Worm (Caenorhabditis elegans) whole organism, L3 larva: ENCODE measurements around the gene B0507.7.

Experiments
- ZK546.5 ChIP-seq: sonication (generic microtip); optimal IDR thresholded peaks from 2 replicates; lab custom pipeline; 2017; ENCODE audit warnings: missing biosample characterization, missing genetic modification characterization
- aly-2 ChIP-seq: fragments of 150-350 bp; optimal IDR thresholded peaks from 2 replicates; lab custom pipeline; 2014; ENCODE audit warnings: missing biosample characterization, missing genetic modification characterization
- ama-1 ChIP-seq: fragments of 150-350 bp; optimal IDR thresholded peaks from 2 replicates; lab custom pipeline; 2018
- ceh-16 ChIP-seq: sonication (generic microtip); optimal IDR thresholded peaks from 2 replicates; lab custom pipeline; 2017; ENCODE audit warnings: missing biosample characterization, missing genetic modification characterization
- ceh-28 ChIP-seq: fragments of 150-350 bp; optimal IDR thresholded peaks from 2 replicates; lab custom pipeline; 2014; ENCODE audit warnings: missing biosample characterization, missing genetic modification reagents, missing genetic modification characterization
- ceh-82 ChIP-seq: fragments of 150-350 bp; optimal IDR thresholded peaks from 2 replicates; lab custom pipeline; 2014; ENCODE audit warnings: missing biosample characterization, missing genetic modification characterization
- daf-12 ChIP-seq: fragments of 150-350 bp; optimal IDR thresholded peaks from 2 replicates; lab custom pipeline; 2014; ENCODE audit warnings: missing biosample characterization, missing genetic modification reagents, missing genetic modification characterization
- egl-27 ChIP-seq: sonication (generic microtip); optimal IDR thresholded peaks from 4 replicates; lab custom pipeline; 2017; ENCODE audit warnings: missing biosample characterization, missing genetic modification reagents, missing genetic modification characterization
- egl-5 ChIP-seq: fragments of 150-350 bp; optimal IDR thresholded peaks from 2 replicates; lab custom pipeline; 2017; ENCODE audit warnings: missing biosample characterization, missing genetic modification reagents, missing genetic modification characterization, inconsistent platforms
- elt-1 ChIP-seq: fragments of 150-350 bp; optimal IDR thresholded peaks from 2 replicates; lab custom pipeline; 2014; ENCODE audit warnings: missing biosample characterization, missing genetic modification characterization
- elt-2 ChIP-seq: sonication (generic microtip); optimal IDR thresholded peaks from 2 replicates; lab custom pipeline; 2016; ENCODE audit warnings: missing genetic modification reagents, mild to moderate bottlenecking, missing genetic modification characterization, missing compliant biosample characterization
- eor-1 ChIP-seq, 2 experiments: fragments of 150-350 bp; optimal IDR thresholded peaks; 2 replicates each; lab custom pipeline; 2014 to 2018; ENCODE audit warnings: missing biosample characterization in 2 of 2, missing genetic modification characterization in 2 of 2
- fkh-10 ChIP-seq: sonication (generic microtip); optimal IDR thresholded peaks from 2 replicates; lab custom pipeline; 2017; ENCODE audit warnings: missing biosample characterization, missing genetic modification reagents, missing genetic modification characterization
- fkh-2 ChIP-seq: fragments of 150-350 bp; optimal IDR thresholded peaks from 2 replicates; lab custom pipeline; 2014; ENCODE audit warnings: missing biosample characterization, missing genetic modification reagents, missing genetic modification characterization
- fos-1 ChIP-seq: fragments of 150-350 bp; optimal IDR thresholded peaks from 2 replicates; lab custom pipeline; 2014; ENCODE audit warnings: missing biosample characterization, missing genetic modification characterization
- hmg-11 ChIP-seq: sonication (generic microtip); optimal IDR thresholded peaks from 2 replicates; lab custom pipeline; 2016; ENCODE audit warnings: missing genetic modification characterization, missing compliant biosample characterization
- lin-15B ChIP-seq: fragments of 150-350 bp; optimal IDR thresholded peaks from 2 replicates; lab custom pipeline; 2014; ENCODE audit warnings: missing biosample characterization, missing genetic modification characterization
- lin-39 ChIP-seq: fragments of 150-350 bp; optimal IDR thresholded peaks from 2 replicates; lab custom pipeline; 2018; ENCODE audit warnings: missing biosample characterization, missing genetic modification reagents, missing genetic modification characterization
- lsy-12 ChIP-seq: sonication (generic microtip); optimal IDR thresholded peaks from 2 replicates; lab custom pipeline; 2016; ENCODE audit warnings: mild to moderate bottlenecking, missing genetic modification characterization, missing compliant biosample characterization
- mdl-1 ChIP-seq: fragments of 150-350 bp; optimal IDR thresholded peaks from 2 replicates; lab custom pipeline; 2014; ENCODE audit warnings: missing biosample characterization, missing genetic modification characterization
- mml-1 ChIP-seq: fragments of 150-350 bp; sonication (generic microtip); optimal IDR thresholded peaks from 3 replicates; lab custom pipeline; 2014; ENCODE audit warnings: missing biosample characterization, missing genetic modification characterization
- nfya-1 ChIP-seq: sonication (generic microtip); optimal IDR thresholded peaks from 2 replicates; lab custom pipeline; 2017; ENCODE audit warnings: missing genetic modification characterization, mild to moderate bottlenecking, missing compliant biosample characterization, antibody characterized with exemption, moderate library complexity; ENCODE audit not compliant: insufficient read depth
- nhr-11 ChIP-seq: fragments of 150-350 bp; optimal IDR thresholded peaks from 2 replicates; lab custom pipeline; 2014; ENCODE audit warnings: missing biosample characterization, missing genetic modification characterization
- nhr-23 ChIP-seq: fragments of 150-350 bp; optimal IDR thresholded peaks from 2 replicates; lab custom pipeline; 2014; ENCODE audit warnings: missing biosample characterization, missing genetic modification reagents, missing genetic modification characterization
- nhr-237 ChIP-seq: fragments of 150-350 bp; optimal IDR thresholded peaks from 2 replicates; lab custom pipeline; 2014; ENCODE audit warnings: missing biosample characterization, missing genetic modification characterization
- nhr-25 ChIP-seq: sonication (generic microtip); optimal IDR thresholded peaks from 2 replicates; lab custom pipeline; 2017; ENCODE audit warnings: missing biosample characterization, missing genetic modification characterization
- nhr-28 ChIP-seq: fragments of 150-350 bp; optimal IDR thresholded peaks from 2 replicates; lab custom pipeline; 2014; ENCODE audit warnings: missing biosample characterization, missing genetic modification characterization
- nhr-67 ChIP-seq: fragments of 150-350 bp; optimal IDR thresholded peaks from 2 replicates; lab custom pipeline; 2014; ENCODE audit warnings: missing biosample characterization, missing genetic modification characterization
- nhr-76 ChIP-seq: fragments of 150-350 bp; sonication (generic microtip); optimal IDR thresholded peaks from 5 replicates; lab custom pipeline; 2014; ENCODE audit warnings: missing biosample characterization, missing genetic modification characterization
- pha-4 ChIP-seq: fragments of 150-350 bp; optimal IDR thresholded peaks from 2 replicates; lab custom pipeline; 2014; ENCODE audit warnings: missing biosample characterization, missing genetic modification reagents, missing genetic modification characterization
- pqm-1 ChIP-seq: fragments of 150-350 bp; optimal IDR thresholded peaks from 2 replicates; lab custom pipeline; 2017; ENCODE audit warnings: missing biosample characterization, missing genetic modification characterization, inconsistent platforms
- sea-2 ChIP-seq: fragments of 150-350 bp; sonication (generic microtip); optimal IDR thresholded peaks from 4 replicates; lab custom pipeline; 2014; ENCODE audit warnings: missing biosample characterization, missing genetic modification reagents, missing genetic modification characterization
- tbx-2 ChIP-seq: sonication (generic microtip); optimal IDR thresholded peaks from 2 replicates; lab custom pipeline; 2016; ENCODE audit warnings: mild to moderate bottlenecking, missing genetic modification characterization, missing compliant biosample characterization
- ztf-4 ChIP-seq: fragments of 150-350 bp; optimal IDR thresholded peaks from 2 replicates; lab custom pipeline; 2014; ENCODE audit warnings: missing biosample characterization, missing genetic modification characterization

The B0507.7 gene

DNA sequence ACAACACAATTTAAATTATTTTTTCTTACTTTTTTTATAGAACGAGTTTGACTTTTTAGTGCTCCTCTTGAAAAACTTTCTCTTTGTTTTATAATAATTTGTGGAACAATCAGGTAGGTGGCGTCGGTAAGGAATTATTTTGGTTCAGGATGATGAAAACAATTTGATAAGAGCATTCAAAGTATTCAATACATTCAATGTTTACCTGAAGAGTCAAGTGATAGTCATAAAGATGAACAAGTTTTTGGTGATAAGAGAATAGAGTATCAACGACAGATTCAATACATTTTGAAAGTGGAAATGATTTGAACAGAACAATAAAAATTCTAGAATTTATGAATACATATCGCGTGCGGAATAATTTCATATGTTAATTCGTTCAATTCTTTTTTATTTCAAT, 9.0 kb upstream of the B0507.7 start:
- TF ChIP-seq pha-4 (tag; lab: Kevin White, UChicago) (peak; percentile 76), egl-27 (tag; lab: Kevin White, UChicago) (no peak), pqm-1 (tag; lab: Kevin White, UChicago) (peak; percentile 89), elt-2 (peak; percentile 87)

DNA sequence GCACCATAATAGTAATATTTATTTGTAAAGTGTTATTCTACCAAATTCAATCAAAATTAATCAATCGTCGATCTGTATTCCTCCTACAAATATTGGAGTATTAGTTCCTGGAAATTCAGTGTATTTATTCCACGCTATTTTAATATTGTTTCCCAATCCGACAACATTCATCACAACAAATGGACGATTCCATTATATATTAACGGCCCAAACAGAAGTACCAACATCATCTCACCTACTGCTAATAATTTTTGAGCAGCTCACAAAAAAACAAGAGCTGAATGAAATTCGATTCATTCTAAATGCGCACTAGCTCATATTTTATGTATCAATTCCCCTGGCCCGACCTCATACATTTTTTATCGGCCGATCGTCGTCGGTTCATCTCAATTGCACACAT, 8.5 kb upstream of the B0507.7 start:
- TF ChIP-seq nhr-76 (tag; lab: Kevin White, UChicago) (no peak), tbx-2 (no peak), daf-12 (no peak), nhr-67 (tag; lab: Kevin White, UChicago) (no peak), nhr-25 (no peak), fkh-2 (tag; lab: Kevin White, UChicago) (no peak)

DNA sequence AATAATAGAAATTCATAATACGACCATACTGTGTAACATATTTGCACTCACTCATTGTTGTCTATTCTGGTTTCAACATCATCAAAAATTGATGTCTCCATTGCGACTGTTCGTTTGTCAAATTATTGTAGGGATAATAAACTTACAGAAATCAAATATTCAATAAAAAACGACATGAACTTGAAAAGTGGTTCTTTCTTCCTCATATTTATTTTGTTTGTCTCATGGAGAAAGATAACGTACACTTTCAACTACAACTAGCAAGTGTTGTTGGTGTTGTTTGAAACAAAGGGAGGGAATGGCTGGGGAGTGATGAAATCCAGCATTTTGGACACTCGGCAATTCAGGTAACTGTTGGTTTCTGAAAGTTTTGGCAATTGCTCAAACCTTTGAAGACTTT, 7.4 kb upstream of the B0507.7 start, which contains the start of gene B0507.9:
TSS of gene B0507.9 (minus strand) at position 101 of the 400 bp plus-strand sequence.
- no peak for TF ChIP-seq fkh-2 (tag; lab: Kevin White, UChicago)
- no peak for TF ChIP-seq nhr-28 (tag; lab: Kevin White, UChicago)
- no peak for TF ChIP-seq mml-1 (tag; lab: Kevin White, UChicago)
- no peak for TF ChIP-seq lin-15B (tag; lab: Kevin White, UChicago)
- TF ChIP-seq ceh-82 (tag; lab: Kevin White, UChicago) = no peak
- TF ChIP-seq egl-27 (tag; lab: Kevin White, UChicago) = no peak
- TF ChIP-seq aly-2 (tag; lab: Kevin White, UChicago) = no peak
- TF ChIP-seq lin-39 (tag; lab: Kevin White, UChicago) = no peak
- no peak for TF ChIP-seq elt-2
- TF ChIP-seq ZK546.5 (tag; lab: Kevin White, UChicago) = no peak
- TF ChIP-seq nhr-67 (tag; lab: Kevin White, UChicago) = no peak

DNA sequence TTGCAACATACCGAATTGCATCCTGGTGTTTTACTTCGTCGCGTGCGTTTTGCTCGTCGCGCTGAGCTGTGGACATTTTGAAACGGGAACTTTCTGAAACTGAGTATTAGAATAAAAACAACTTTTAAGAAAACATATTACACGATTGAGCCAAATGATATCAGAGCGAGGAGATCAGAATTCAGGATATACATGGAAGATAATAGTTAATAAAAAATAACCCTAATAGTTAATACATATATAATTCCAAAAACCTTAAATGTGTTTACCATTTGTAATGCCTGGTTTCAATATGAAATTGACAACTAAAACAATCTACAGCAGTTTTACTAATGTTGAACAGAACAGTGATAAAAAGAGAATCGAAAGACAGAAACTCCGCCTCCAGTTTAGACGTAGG, 4.3 kb upstream of the B0507.7 start, which contains the start of gene B0507.8:
TSS of gene B0507.8 (minus strand) at position 101 of the 400 bp plus-strand sequence.
- TF ChIP-seq nhr-23 (tag; lab: Kevin White, UChicago) (no peak), eor-1 (tag; optimal IDR thresholded peaks at IDR 0.05; lab: Kevin White, UChicago) (no peak), egl-5 (tag; lab: Kevin White, UChicago) (no peak), ama-1 (no peak), daf-12 (no peak), ztf-4 (tag; lab: Kevin White, UChicago) (no peak), elt-1 (tag; lab: Kevin White, UChicago) (no peak), lin-15B (tag; lab: Kevin White, UChicago) (no peak), nhr-28 (tag; lab: Kevin White, UChicago) (no peak), elt-2 (no peak)

DNA sequence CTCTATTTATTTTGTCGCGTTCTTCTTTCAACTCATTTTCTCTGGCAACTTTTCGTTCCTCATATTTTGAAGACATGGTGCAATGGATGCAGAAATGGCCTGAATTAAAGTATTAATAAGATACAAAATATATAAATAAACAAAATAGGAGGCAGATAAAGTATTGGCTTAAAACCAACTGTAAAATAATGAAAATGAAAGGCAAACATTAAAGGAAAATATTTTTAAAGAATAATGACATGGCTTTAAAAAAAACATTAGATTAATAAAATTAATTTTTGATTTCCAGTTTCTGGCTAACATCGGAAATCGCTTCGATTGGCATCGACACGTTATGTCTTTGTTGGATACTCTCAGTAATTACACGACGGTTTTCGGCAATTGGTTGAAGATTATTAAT, 1.9 kb upstream of the B0507.7 start, which contains the start of gene ddn-1:
TSS of gene ddn-1 (minus strand) at position 101 of the 400 bp plus-strand sequence.
- TF ChIP-seq sea-2 = no peak
- TF ChIP-seq pha-4 (tag; lab: Kevin White, UChicago) = no peak
- TF ChIP-seq, all 47 proteins: peak for 0

DNA sequence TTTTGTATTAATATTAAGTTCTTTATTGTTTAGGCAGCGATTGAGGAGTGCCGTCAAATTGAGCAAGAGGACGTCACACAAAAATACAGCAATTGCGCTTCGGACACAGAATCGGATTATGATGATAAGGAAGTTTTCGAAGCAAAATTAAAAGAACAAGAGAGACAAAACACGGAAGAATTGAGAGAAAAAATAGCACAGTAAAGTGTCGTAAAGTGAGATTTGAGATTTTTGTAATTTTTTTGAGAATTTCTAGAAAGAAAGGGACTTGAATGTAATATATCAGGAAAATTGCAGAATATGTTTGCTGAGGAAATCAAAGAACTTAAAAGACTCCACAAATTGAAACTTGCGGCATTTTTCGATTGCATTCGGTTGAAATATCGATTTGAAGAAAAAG, 3.8 kb downstream of the B0507.7 start, which contains the start of gene B0507.4:
TSS of gene B0507.4 (plus strand) at position 301 of the 400 bp plus-strand sequence.
- TF ChIP-seq nhr-28 (tag; lab: Kevin White, UChicago) (no peak), nhr-11 (tag; lab: Kevin White, UChicago) (no peak), nhr-237 (tag; lab: Kevin White, UChicago) (no peak), eor-1 (tag; optimal IDR thresholded peaks at IDR 0.05; lab: Kevin White, UChicago) (no peak), ceh-16 (no peak), pqm-1 (tag; lab: Kevin White, UChicago) (no peak), elt-1 (tag; lab: Kevin White, UChicago) (no peak), ceh-28 (tag; lab: Kevin White, UChicago) (no peak), lsy-12 (no peak), hmg-11 (tag; lab: Kevin White, UChicago) (no peak), ama-1 (no peak), mdl-1 (tag; lab: Kevin White, UChicago) (no peak), fos-1 (tag; lab: Kevin White, UChicago) (no peak), nfya-1 (tag; lab: Kevin White, UChicago) (no peak), aly-2 (tag; lab: Kevin White, UChicago) (no peak), fkh-10 (GFP tag; lab: Kevin White, UChicago) (no peak), ztf-4 (tag; lab: Kevin White, UChicago) (no peak), nhr-67 (tag; lab: Kevin White, UChicago) (no peak)
